Worm (Caenorhabditis elegans): Measurements from ENCODE around the gene C36C9.4.

DNA sequence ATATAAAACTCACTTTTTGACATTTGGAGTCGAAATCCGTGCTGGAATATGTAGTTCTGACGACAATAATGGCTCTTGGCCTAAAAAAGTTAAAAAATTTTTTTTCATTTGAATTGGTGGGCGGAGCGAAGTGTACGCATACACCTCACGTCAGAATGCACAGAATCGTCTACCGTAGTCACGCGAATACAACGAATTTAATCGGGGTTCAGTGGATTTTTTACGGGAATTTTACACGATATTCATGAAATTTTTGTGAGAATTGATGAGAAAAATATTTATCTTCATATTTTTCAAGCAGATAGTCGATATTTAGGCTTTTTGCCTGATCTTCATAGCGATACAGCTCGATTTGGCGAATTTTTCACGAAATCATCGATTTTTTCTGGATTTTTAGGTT, 28.0 kb downstream of the C36C9.4 start, which contains the start of gene R09H3.3:
- TF ChIP-seq tbx-11 (GFP tag; IDR thresholded peaks at IDR 0.05) = no peak
- TF ChIP-seq B0310.2 (tag; optimal IDR thresholded peaks at IDR 0.05) = no peak
- no peak for TF ChIP-seq ama-1 (optimal IDR thresholded peaks at IDR 0.05)
